Fruit fly (Drosophila melanogaster) whole organism, embryonic: ENCODE results near the gene Upf1.

Experiments
- Atf3 ChIP-seq: fragments of 200-800 bp; sonication (Bioruptor generic); optimal IDR thresholded peaks from 3 replicates; lab custom pipeline; 2016; ENCODE audit warnings: missing biosample characterization, missing genetic modification characterization
- Bdp1 ChIP-seq: fragments of 200-800 bp; sonication (Bioruptor generic); optimal IDR thresholded peaks from 3 replicates; lab custom pipeline; 2016; ENCODE audit warnings: missing biosample characterization, missing genetic modification characterization
- CG11695 ChIP-seq: fragments of 200-800 bp; sonication (Bioruptor generic); IDR thresholded peaks from 3 replicates; pipeline ENCODE4 v1.3.6; 2022; ENCODE audit warnings: missing biosample characterization, missing genetic modification characterization
- CG11723 ChIP-seq: fragments of 200-800 bp; sonication (Bioruptor generic); optimal IDR thresholded peaks from 2 replicates; lab custom pipeline; 2017; ENCODE audit warnings: missing biosample characterization, mild to moderate bottlenecking, missing genetic modification characterization
- CG13894 ChIP-seq: fragments of 200-800 bp; sonication (Bioruptor generic); optimal IDR thresholded peaks from 3 replicates; lab custom pipeline; 2018; ENCODE audit warnings: missing biosample characterization, mild to moderate bottlenecking, missing genetic modification characterization, moderate library complexity
- CG14710 ChIP-seq: fragments of 200-800 bp; sonication (Bioruptor generic); optimal IDR thresholded peaks from 3 replicates; lab custom pipeline; 2019; ENCODE audit warnings: missing biosample characterization, mild to moderate bottlenecking, missing genetic modification characterization, moderate library complexity
- CG1602 ChIP-seq: fragments of 200-800 bp; sonication (Bioruptor generic); optimal IDR thresholded peaks from 3 replicates; lab custom pipeline; 2016; ENCODE audit warnings: missing biosample characterization, missing genetic modification characterization
- CG17361 ChIP-seq: fragments of 200-800 bp; sonication (Bioruptor generic); IDR thresholded peaks from 3 replicates; pipeline ENCODE4 v1.3.6; 2022; ENCODE audit warnings: missing biosample characterization, missing genetic modification characterization
- CG18011 ChIP-seq: fragments of 200-800 bp; sonication (Bioruptor generic); optimal IDR thresholded peaks from 2 replicates; lab custom pipeline; 2017; ENCODE audit warnings: missing biosample characterization, missing genetic modification characterization, mild to moderate bottlenecking, moderate library complexity, missing genotype
- CG18262 ChIP-seq: fragments of 200-800 bp; optimal IDR thresholded peaks from 3 replicates; lab custom pipeline; 2019; ENCODE audit warnings: missing biosample characterization, mild to moderate bottlenecking, missing genetic modification characterization, moderate library complexity
- CG30431 ChIP-seq: fragments of 200-800 bp; sonication (Bioruptor generic); optimal IDR thresholded peaks from 2 replicates; lab custom pipeline; 2017; ENCODE audit warnings: missing biosample characterization, missing genetic modification characterization
- CG34224 ChIP-seq: fragments of 200-800 bp; sonication (Bioruptor generic); IDR thresholded peaks from 3 replicates; pipeline ENCODE4 v1.3.6; 2022; ENCODE audit warnings: missing biosample characterization, missing genetic modification characterization; ENCODE audit not compliant: partially characterized antibody
- CG4282 ChIP-seq: fragments of 200-800 bp; sonication (Bioruptor generic); optimal IDR thresholded peaks from 2 replicates; lab custom pipeline; 2016; ENCODE audit warnings: missing biosample characterization, missing genetic modification characterization
- CG4730 ChIP-seq: fragments of 200-800 bp; sonication (Bioruptor generic); IDR thresholded peaks from 2 replicates; pipeline ENCODE4 v1.3.6; 2022; ENCODE audit warnings: missing biosample characterization, missing genetic modification characterization
- CG4820 ChIP-seq: fragments of 200-800 bp; sonication (Bioruptor generic); optimal IDR thresholded peaks from 3 replicates; lab custom pipeline; 2016; ENCODE audit warnings: missing biosample characterization, missing genetic modification characterization
- CG9727 ChIP-seq: fragments of 200-800 bp; sonication (Bioruptor generic); optimal IDR thresholded peaks from 3 replicates; lab custom pipeline; 2017; ENCODE audit warnings: missing biosample characterization, mild to moderate bottlenecking, missing genetic modification characterization
- CG9797 ChIP-seq: fragments of 200-800 bp; sonication (Bioruptor generic); optimal IDR thresholded peaks from 3 replicates; lab custom pipeline; 2018; ENCODE audit warnings: missing biosample characterization, mild to moderate bottlenecking, missing genetic modification characterization
- CG9876 ChIP-seq: fragments of 200-800 bp; sonication (Bioruptor generic); optimal IDR thresholded peaks from 2 replicates; lab custom pipeline; 2016; ENCODE audit warnings: missing biosample characterization, missing genetic modification characterization
- Camta ChIP-seq: fragments of 200-800 bp; sonication (Bioruptor generic); optimal IDR thresholded peaks from 2 replicates; lab custom pipeline; 2016; ENCODE audit warnings: missing biosample characterization, missing genetic modification characterization
- Dip3 ChIP-seq: fragments of 200-800 bp; sonication (Bioruptor generic); optimal IDR thresholded peaks from 3 replicates; lab custom pipeline; 2016; ENCODE audit warnings: missing biosample characterization, missing genetic modification characterization
- Dref ChIP-seq: fragments of 200-800 bp; sonication (Bioruptor generic); IDR thresholded peaks from 2 replicates; pipeline ENCODE4 v1.3.6; 2022; ENCODE audit warnings: missing biosample characterization, missing genetic modification characterization
- Gsc ChIP-seq: fragments of 200-800 bp; sonication (Bioruptor generic); IDR thresholded peaks from 2 replicates; pipeline ENCODE4 v1.3.6; 2022; ENCODE audit warnings: missing biosample characterization, missing genetic modification characterization
- Hr78 ChIP-seq, 2 experiments: fragments of 200-800 bp in 1 of 2; fragments of >200 bp in 1 of 2; sonication (Bioruptor generic) in 1 of 2; optimal IDR thresholded peaks; 2 replicates each; lab custom pipeline; 2017 to 2019; ENCODE audit warnings: missing biosample characterization in 2 of 2, missing genetic modification characterization in 2 of 2, mild to moderate bottlenecking in 1 of 2, moderate library complexity in 1 of 2
- Kr ChIP-seq: fragments of 200-800 bp; sonication (Bioruptor generic); optimal IDR thresholded peaks from 2 replicates; lab custom pipeline; 2017; ENCODE audit warnings: missing biosample characterization, mild to moderate bottlenecking, missing genetic modification characterization
- NC2α ChIP-seq: fragments of 200-800 bp; sonication (Bioruptor generic); optimal IDR thresholded peaks from 2 replicates; lab custom pipeline; 2016; ENCODE audit warnings: missing biosample characterization, missing genetic modification characterization
- Neu2 ChIP-seq: fragments of 200-800 bp; sonication (Bioruptor generic); optimal IDR thresholded peaks from 3 replicates; lab custom pipeline; 2016; ENCODE audit warnings: missing biosample characterization, missing genetic modification characterization, borderline replicate concordance
- Ravus ChIP-seq: fragments of 200-800 bp; sonication (Bioruptor generic); IDR thresholded peaks from 2 replicates; pipeline ENCODE4 v1.3.6; 2022; ENCODE audit warnings: missing biosample characterization, missing genetic modification characterization
- Sox100B ChIP-seq: fragments of 200-800 bp; sonication (Bioruptor generic); optimal IDR thresholded peaks from 3 replicates; lab custom pipeline; 2018; ENCODE audit warnings: missing biosample characterization, mild to moderate bottlenecking, missing genetic modification characterization
- Sry-δ ChIP-seq: fragments of 200-800 bp; sonication (Bioruptor generic); optimal IDR thresholded peaks from 2 replicates; lab custom pipeline; 2016; ENCODE audit warnings: missing biosample characterization, missing genetic modification characterization
- Usf ChIP-seq: fragments of 200-800 bp; sonication (Bioruptor generic); optimal IDR thresholded peaks from 2 replicates; lab custom pipeline; 2017; ENCODE audit warnings: missing genotype, missing biosample characterization, missing genetic modification characterization
- Vsx1 ChIP-seq: fragments of 200-800 bp; sonication (Bioruptor generic); optimal IDR thresholded peaks from 2 replicates; lab custom pipeline; 2017; ENCODE audit warnings: missing biosample characterization, mild to moderate bottlenecking, missing genetic modification characterization, missing genetic modification reagents
- YL-1 ChIP-seq: fragments of 200-800 bp; sonication (Bioruptor generic); optimal IDR thresholded peaks from 3 replicates; lab custom pipeline; 2017; ENCODE audit warnings: missing biosample characterization, mild to moderate bottlenecking, missing genetic modification characterization
- ac ChIP-seq: fragments of 200-800 bp; sonication (Bioruptor generic); optimal IDR thresholded peaks from 3 replicates; lab custom pipeline; 2017; ENCODE audit warnings: missing biosample characterization, mild to moderate bottlenecking, missing genetic modification characterization
- ap ChIP-seq: fragments of 200-800 bp; sonication (Bioruptor generic); IDR thresholded peaks from 2 replicates; pipeline ENCODE4 v1.3.6; 2022; ENCODE audit warnings: missing biosample characterization, missing genetic modification characterization
- br ChIP-seq: fragments of >200 bp; optimal IDR thresholded peaks from 2 replicates; lab custom pipeline; 2017
- cad ChIP-seq: fragments of >200 bp; optimal IDR thresholded peaks from 2 replicates; lab custom pipeline; 2017; ENCODE audit warnings: missing biosample characterization, missing genetic modification characterization
- dpn ChIP-seq, 2 experiments: fragments of 200-800 bp; sonication (Bioruptor generic); optimal IDR thresholded peaks; 3 replicates each; lab custom pipeline; 2016; ENCODE audit warnings: missing biosample characterization in 2 of 2, missing genetic modification characterization in 2 of 2
- dysf ChIP-seq: fragments of 200-800 bp; sonication (Bioruptor generic); IDR thresholded peaks from 3 replicates; pipeline ENCODE4 v1.3.6; 2022; ENCODE audit warnings: missing biosample characterization, missing genetic modification characterization
- fd102C ChIP-seq: fragments of 200-800 bp; sonication (Bioruptor generic); optimal IDR thresholded peaks from 2 replicates; lab custom pipeline; 2018; ENCODE audit warnings: missing biosample characterization, mild to moderate bottlenecking, missing genetic modification characterization, moderate library complexity
- gsb-n ChIP-seq: fragments of 200-800 bp; sonication (Bioruptor generic); optimal IDR thresholded peaks from 3 replicates; lab custom pipeline; 2018; ENCODE audit warnings: missing biosample characterization, mild to moderate bottlenecking, missing genetic modification characterization
- gt ChIP-seq: fragments of 200-800 bp; sonication (Bioruptor generic); IDR thresholded peaks from 2 replicates; pipeline ENCODE4 v1.3.6; 2022; ENCODE audit warnings: missing biosample characterization, missing genetic modification characterization
- hb ChIP-seq: fragments of 200-800 bp; sonication (Bioruptor generic); IDR thresholded peaks from 3 replicates; pipeline ENCODE4 v1.3.6; 2022; ENCODE audit warnings: missing biosample characterization, missing genetic modification characterization; ENCODE audit not compliant: partially characterized antibody
- ken ChIP-seq: fragments of 200-800 bp; sonication (Bioruptor generic); IDR thresholded peaks from 3 replicates; pipeline ENCODE4 v1.3.6; 2022; ENCODE audit warnings: missing biosample characterization, missing genetic modification characterization
- kni ChIP-seq: fragments of 200-800 bp; sonication (Bioruptor generic); optimal IDR thresholded peaks from 3 replicates; lab custom pipeline; 2017; ENCODE audit warnings: mild to moderate bottlenecking, missing biosample characterization, missing genetic modification reagents, missing genetic modification characterization
- nau ChIP-seq: fragments of 200-800 bp; sonication (Bioruptor generic); optimal IDR thresholded peaks from 3 replicates; lab custom pipeline; 2017; ENCODE audit warnings: missing biosample characterization, mild to moderate bottlenecking, missing genetic modification characterization, missing genetic modification reagents
- otp ChIP-seq: fragments of 200-800 bp; sonication (Bioruptor generic); IDR thresholded peaks from 3 replicates; pipeline ENCODE4, ENCODE4 v1.3.6; 2022; ENCODE audit warnings: missing biosample characterization, missing genetic modification characterization
- ro ChIP-seq: fragments of 200-800 bp; sonication (Bioruptor generic); IDR thresholded peaks from 2 replicates; pipeline ENCODE4 v1.3.6; 2022; ENCODE audit warnings: missing biosample characterization, missing genetic modification characterization
- shn ChIP-seq: fragments of 200-800 bp; sonication (Bioruptor generic); optimal IDR thresholded peaks from 3 replicates; lab custom pipeline; 2016; ENCODE audit warnings: missing biosample characterization, missing genetic modification characterization
- tin ChIP-seq: fragments of 200-800 bp; sonication (Bioruptor generic); optimal IDR thresholded peaks from 3 replicates; lab custom pipeline; 2016; ENCODE audit warnings: missing biosample characterization, missing genetic modification characterization
- vnd ChIP-seq: fragments of 200-800 bp; sonication (Bioruptor generic); IDR thresholded peaks from 3 replicates; pipeline ENCODE4 v1.3.6; 2022; ENCODE audit warnings: missing biosample characterization, missing genetic modification characterization; ENCODE audit not compliant: partially characterized antibody
- z ChIP-seq: fragments of 200-800 bp; sonication (Bioruptor generic); IDR thresholded peaks from 3 replicates; pipeline ENCODE4 v1.3.6; 2022; ENCODE audit warnings: missing biosample characterization, missing genetic modification characterization

Gene Upf1

dm6 chrX:11854758-11855465 is 50.3 kb downstream of the Upf1 start, which contains the start of the genes CG10347 and ATP7 (continued):
- TF ChIP-seq CG9797 (GFP tag; lab: Kevin White, UChicago) (peak; percentile 23), CG9727 (GFP tag; lab: Kevin White, UChicago) (peak; percentile 9), cad (GFP tag; lab: Kevin White, UChicago) (no peak), dpn (GFP tag; optimal IDR thresholded peaks at IDR 0.05; lab: Kevin White, UChicago) (peak in 1 of 2 experiments; percentile 36), Sry-δ (GFP tag; lab: Kevin White, UChicago) (peak; percentile 97), Dip3 (peak; percentile 36), CG17361 (GFP tag; lab: Robert Waterston, UW) (0 out of 3 replicates have a peak, but pooled peaks have one; percentile 11), shn (GFP tag; lab: Kevin White, UChicago) (peak; percentile 18), Hr78 (GFP tag; optimal IDR thresholded peaks at IDR 0.05; lab: Kevin White, UChicago) (no peak), kni (GFP tag; lab: Kevin White, UChicago) (no peak), otp (GFP tag; lab: Robert Waterston, UW) (no peak), gsb-n (tag; lab: Kevin White, UChicago) (no peak), vnd (GFP tag; lab: Robert Waterston, UW) (peak; percentile 85), CG18262 (tag; lab: Kevin White, UChicago) (peak; percentile 18), ap (GFP tag; lab: Robert Waterston, UW) (no peak), NC2α (GFP tag; lab: Kevin White, UChicago) (no peak), ro (GFP tag; lab: Robert Waterston, UW) (no peak), CG11695 (GFP tag; lab: Robert Waterston, UW) (no peak), Camta (no peak), Atf3 (GFP tag; lab: Kevin White, UChicago) (peak; percentile 13), Kr (GFP tag; lab: Kevin White, UChicago) (no peak), CG4730 (no peak), Sox100B (GFP tag; lab: Kevin White, UChicago) (no peak), ken (no peak), YL-1 (peak; percentile 46), Ravus (GFP tag; lab: Robert Waterston, UW) (no peak), Dref (GFP tag; lab: Robert Waterston, UW) (peak; percentile 87), dysf (no peak), Gsc (GFP tag; lab: Robert Waterston, UW) (no peak), CG14710 (tag; lab: Kevin White, UChicago) (peak; percentile 49), ac (GFP tag; lab: Kevin White, UChicago) (no peak), CG4820 (GFP tag; lab: Kevin White, UChicago) (no peak), CG13894 (tag; lab: Kevin White, UChicago) (peak; percentile 11), CG1602 (peak; percentile 10), CG9876 (no peak), Neu2 (GFP tag; lab: Kevin White, UChicago) (no peak), fd102C (no peak), tin (GFP tag; lab: Kevin White, UChicago) (peak; percentile 25), z (no peak), Usf (GFP tag; lab: Kevin White, UChicago) (no peak), Vsx1 (GFP tag; lab: Kevin White, UChicago) (peak; percentile 20), br (no peak), CG11723 (GFP tag; lab: Kevin White, UChicago) (no peak), CG34224 (GFP tag; lab: Robert Waterston, UW) (peak; percentile 95), Bdp1 (no peak), gt (no peak), CG18011 (no peak), CG4282 (no peak), nau (peak; percentile 5), hb (GFP tag; lab: Robert Waterston, UW) (peak; percentile 80), CG30431 (GFP tag; lab: Kevin White, UChicago) (no peak)
